Fruit fly (Drosophila melanogaster): Measurements from ENCODE around the gene CG45690.
A peak's percentile ranks its signal among the peaks of the same experiment; 100 is the strongest.

CG45690 gene

DNA sequence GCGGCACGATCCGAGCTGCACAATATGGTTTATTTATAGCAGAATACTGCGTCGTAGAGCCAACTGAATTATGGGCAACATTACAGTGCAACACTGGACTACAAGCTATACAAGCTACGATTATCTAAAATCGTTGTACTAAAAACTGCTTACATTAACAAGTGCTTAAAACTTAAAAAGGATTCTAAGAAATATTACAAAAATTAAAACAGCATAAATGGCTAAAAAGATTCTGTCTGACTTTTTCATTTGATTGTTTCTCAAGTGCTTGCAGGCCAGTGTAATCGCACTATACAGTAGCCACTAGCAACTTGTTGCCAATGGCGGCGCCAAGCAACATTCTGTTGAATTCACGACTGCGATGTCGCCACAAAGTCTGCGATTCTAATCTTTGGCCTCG lies 41.3 kb upstream of the CG45690 start (continued):
- TF ChIP-seq amos (GFP tag; IDR thresholded peaks at IDR 0.05; ENCODE audit: partially characterized antibody) (no peak), chif (GFP tag; optimal IDR thresholded peaks at IDR 0.05) (peak; percentile 72 to 76), CG2199 (GFP tag; IDR thresholded peaks at IDR 0.05) (peak; percentile 79; the same call in 2 of the 3 replicates), knrl (GFP tag; IDR thresholded peaks at IDR 0.05; ENCODE audit: partially characterized antibody) (no peak), Sox102F (GFP tag; optimal IDR thresholded peaks at IDR 0.05) (peak; percentile 84), fd102C (GFP tag; optimal IDR thresholded peaks at IDR 0.05) (no peak), CG17568 (GFP tag; optimal IDR thresholded peaks at IDR 0.05) (peak; percentile 49), Lhr (GFP tag; optimal IDR thresholded peaks at IDR 0.05) (peak; percentile 40), hb (GFP tag; IDR thresholded peaks at IDR 0.05; ENCODE audit: partially characterized antibody) (no peak), fru (optimal IDR thresholded peaks at IDR 0.05) (no peak), Dip2 (GFP tag; IDR thresholded peaks at IDR 0.05) (no peak), Nf-YB (GFP tag; optimal IDR thresholded peaks at IDR 0.05) (peak; percentile 35), sens (GFP tag) (peak; percentile 95), croc (GFP tag; conservative IDR thresholded peaks at IDR 0.05) (peak; percentile 76), jumu (GFP tag; optimal IDR thresholded peaks at IDR 0.05) (peak; percentile 59), CG18262 (tag; optimal IDR thresholded peaks at IDR 0.05) (peak; percentile 83), ara (GFP tag; IDR thresholded peaks at IDR 0.05) (peak; percentile 89), CG2889 (GFP tag; IDR thresholded peaks at IDR 0.05) (peak; percentile 81), Tbp (GFP tag; optimal IDR thresholded peaks at IDR 0.05) (no peak), CG12942 (GFP tag; optimal IDR thresholded peaks at IDR 0.05) (peak; percentile 44), Hmx (GFP tag; optimal IDR thresholded peaks at IDR 0.05) (no peak), Adf1 (GFP tag; IDR thresholded peaks at IDR 0.05) (no peak), CG11504 (tag; optimal IDR thresholded peaks at IDR 0.05) (peak; percentile 99), CG2129 (GFP tag; IDR thresholded peaks at IDR 0.05; ENCODE audit: partially characterized antibody) (no peak), CG3838 (GFP tag; optimal IDR thresholded peaks at IDR 0.05) (no peak), fd96Cb (tag; optimal IDR thresholded peaks at IDR 0.05) (peak; percentile 81), sqz (GFP tag; optimal IDR thresholded peaks at IDR 0.05) (peak; percentile 19), CG15269 (tag; optimal IDR thresholded peaks at IDR 0.05) (peak; percentile 57), CG9215 (GFP tag; IDR thresholded peaks at IDR 0.05) (peak; percentile 46; the same call in 1 of the 2 replicates), row (GFP tag; IDR thresholded peaks at IDR 0.05) (peak; percentile 86), CG17802 (tag; optimal IDR thresholded peaks at IDR 0.05) (peak; percentile 30), CG11093 (GFP tag; IDR thresholded peaks at IDR 0.05) (peak; percentile 73), bab2 (GFP tag; optimal IDR thresholded peaks at IDR 0.05) (peak; percentile 60)

- TF ChIP-seq Ets65A (GFP tag) (peak; percentile 45), CTCF (GFP tag; optimal IDR thresholded peaks at IDR 0.05) (peak; percentile 78), lola (GFP tag; optimal IDR thresholded peaks at IDR 0.05) (no peak), Nf-YB (GFP tag; optimal IDR thresholded peaks at IDR 0.05) (no peak), kni (GFP tag; optimal IDR thresholded peaks at IDR 0.05) (no peak), slbo (GFP tag; IDR thresholded peaks at IDR 0.05) (no peak), ttk (GFP tag; IDR thresholded peaks at IDR 0.05) (no peak), chinmo (GFP tag; IDR thresholded peaks at IDR 0.05; ENCODE audit: partially characterized antibody) (no peak), CG17568 (GFP tag; optimal IDR thresholded peaks at IDR 0.05) (no peak), btn (GFP tag; optimal IDR thresholded peaks at IDR 0.05) (no peak), CG7928 (GFP tag; optimal IDR thresholded peaks at IDR 0.05) (no peak), org-1 (GFP tag; optimal IDR thresholded peaks at IDR 0.05) (no peak), CG18619 (GFP tag; optimal IDR thresholded peaks at IDR 0.05) (no peak), CG7357 (GFP tag; IDR thresholded peaks at IDR 0.05) (no peak), CG34422 (GFP tag; IDR thresholded peaks at IDR 0.05) (no peak)
Observed at dm6 chr2L:10625935-10626334, 32.1 kb upstream of the CG45690 start.

Measured in whole organism, embryonic.